Fruit fly (Drosophila melanogaster): Measurements from ENCODE around the gene Rab27.

dm6 chrX:1460278-1460872 lies 16.4 kb downstream of the Rab27 start, which contains the start of gene Lrpprc2:
- TF ChIP-seq sob (GFP tag; IDR thresholded peaks at IDR 0.05) = no peak
- TF ChIP-seq trem (tag; optimal IDR thresholded peaks at IDR 0.05) = no peak
- TF ChIP-seq Dad (GFP tag; optimal IDR thresholded peaks at IDR 0.05) = no peak
- no peak for TF ChIP-seq usp (GFP tag; optimal IDR thresholded peaks at IDR 0.05)
- TF ChIP-seq Hr39 (optimal IDR thresholded peaks at IDR 0.05) = no peak
- TF ChIP-seq pfk (GFP tag; optimal IDR thresholded peaks at IDR 0.05) = peak; percentile 34
- TF ChIP-seq Drgx (GFP tag; IDR thresholded peaks at IDR 0.05) = no peak
- TF ChIP-seq CG7963 (GFP tag; IDR thresholded peaks at IDR 0.05; ENCODE audit: partially characterized antibody) = no peak

Measured in whole organism, embryonic.